Worm (Caenorhabditis elegans) whole organism, L3 larva: Measurements from ENCODE around the gene col-135.

Source experiments
- ama-1 ChIP-seq: fragments of 150-350 bp; optimal IDR thresholded peaks from 2 replicates; lab custom pipeline; 2018
- ceh-9 ChIP-seq: sonication (generic microtip); optimal IDR thresholded peaks from 2 replicates; lab custom pipeline; 2018; ENCODE audit warnings: missing biosample characterization, missing genetic modification characterization
- fkh-10 ChIP-seq: sonication (generic microtip); optimal IDR thresholded peaks from 2 replicates; lab custom pipeline; 2017; ENCODE audit warnings: missing biosample characterization, missing genetic modification reagents, missing genetic modification characterization
- lin-39 ChIP-seq: fragments of 150-350 bp; optimal IDR thresholded peaks from 2 replicates; lab custom pipeline; 2018; ENCODE audit warnings: missing biosample characterization, missing genetic modification reagents, missing genetic modification characterization
- nhr-11 ChIP-seq: fragments of 150-350 bp; optimal IDR thresholded peaks from 2 replicates; lab custom pipeline; 2014; ENCODE audit warnings: missing biosample characterization, missing genetic modification characterization
- nhr-23 ChIP-seq: fragments of 150-350 bp; optimal IDR thresholded peaks from 2 replicates; lab custom pipeline; 2014; ENCODE audit warnings: missing biosample characterization, missing genetic modification reagents, missing genetic modification characterization
- nhr-237 ChIP-seq: fragments of 150-350 bp; optimal IDR thresholded peaks from 2 replicates; lab custom pipeline; 2014; ENCODE audit warnings: missing biosample characterization, missing genetic modification characterization
- nhr-76 ChIP-seq: fragments of 150-350 bp; sonication (generic microtip); optimal IDR thresholded peaks from 5 replicates; lab custom pipeline; 2014; ENCODE audit warnings: missing biosample characterization, missing genetic modification characterization
- pqm-1 ChIP-seq: fragments of 150-350 bp; optimal IDR thresholded peaks from 2 replicates; lab custom pipeline; 2017; ENCODE audit warnings: missing biosample characterization, missing genetic modification characterization, inconsistent platforms
- tbx-2 ChIP-seq: sonication (generic microtip); optimal IDR thresholded peaks from 2 replicates; lab custom pipeline; 2016; ENCODE audit warnings: mild to moderate bottlenecking, missing genetic modification characterization, missing compliant biosample characterization
- unc-62 ChIP-seq: fragments of 150-350 bp; sonication (generic microtip); optimal IDR thresholded peaks from 4 replicates; lab custom pipeline; 2014; ENCODE audit warnings: missing biosample characterization, missing genetic modification reagents, missing genetic modification characterization
- ztf-11 ChIP-seq: fragments of 150-350 bp; optimal IDR thresholded peaks from 2 replicates; lab custom pipeline; 2014; ENCODE audit warnings: missing biosample characterization, missing genetic modification characterization

DNA sequence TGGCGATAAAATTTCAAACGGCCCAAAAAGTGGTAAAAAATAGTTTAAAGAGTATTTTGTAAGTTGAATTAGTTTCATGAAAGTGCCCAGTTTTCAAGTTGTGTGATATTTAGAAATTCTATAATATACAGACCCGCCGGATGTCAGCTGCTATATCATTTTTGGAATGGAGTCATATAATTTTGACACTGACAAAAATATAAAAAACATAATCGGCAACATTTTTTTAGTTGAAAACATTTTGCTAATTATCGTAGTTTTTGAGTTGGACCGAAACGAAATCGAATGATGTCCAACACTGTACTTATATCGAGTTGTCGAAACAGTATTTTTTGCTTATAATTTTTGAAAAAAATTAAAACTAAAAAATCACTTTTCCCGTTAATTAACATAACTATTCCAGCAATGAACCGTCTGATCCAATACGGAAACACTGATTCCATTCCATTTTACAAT is 28.3 kb downstream of the col-135 start, which contains the start of gene srt-44:
- TF ChIP-seq ceh-9 (no peak), ztf-11 (no peak), nhr-11 (no peak), lin-39 (tag; lab: Kevin White, UChicago) (no peak), nhr-23 (tag; lab: Kevin White, UChicago) (no peak), ama-1 (no peak), fkh-10 (GFP tag; lab: Kevin White, UChicago) (no peak), nhr-237 (no peak), unc-62 (GFP tag; lab: Kevin White, UChicago) (no peak), tbx-2 (tag; lab: Kevin White, UChicago) (no peak), nhr-76 (tag; lab: Kevin White, UChicago) (no peak), pqm-1 (tag; lab: Kevin White, UChicago) (no peak)
